Worm (Caenorhabditis elegans) whole organism, mixed stage, embryonic: Measurements from ENCODE around the gene F45D11.11.

Source experiments
- ceh-39 ChIP-seq: fragments of 150-350 bp; optimal IDR thresholded peaks from 2 replicates; lab custom pipeline; 2014; ENCODE audit warnings: missing biosample characterization, missing genetic modification characterization
- elt-1 ChIP-seq: sonication (generic microtip); optimal IDR thresholded peaks from 2 replicates; lab custom pipeline; 2017; ENCODE audit warnings: missing genetic modification characterization, mild to moderate bottlenecking, missing compliant biosample characterization, antibody characterized with exemption, moderate library complexity, borderline replicate concordance; ENCODE audit not compliant: insufficient read depth
- lsy-2 ChIP-seq: fragments of 150-350 bp; optimal IDR thresholded peaks from 2 replicates; lab custom pipeline; 2014; ENCODE audit warnings: missing biosample characterization, missing genetic modification characterization
- nhr-12 ChIP-seq: fragments of 150-350 bp; optimal IDR thresholded peaks from 2 replicates; lab custom pipeline; 2014; ENCODE audit warnings: missing biosample characterization, missing genetic modification characterization
- nhr-76 ChIP-seq: sonication (generic microtip); optimal IDR thresholded peaks from 2 replicates; lab custom pipeline; 2017; ENCODE audit warnings: missing biosample characterization, missing genetic modification characterization
- sem-2 ChIP-seq: fragments of 200-800 bp; sonication (Bioruptor generic); optimal IDR thresholded peaks from 2 replicates; lab custom pipeline; 2018; ENCODE audit warnings: mild to moderate bottlenecking, missing genetic modification characterization, missing compliant biosample characterization
- sptf-1 ChIP-seq: sonication (generic microtip); optimal IDR thresholded peaks from 2 replicates; lab custom pipeline; 2017; ENCODE audit warnings: mild to moderate bottlenecking, missing genetic modification characterization, moderate library complexity, missing compliant biosample characterization
- unc-62 ChIP-seq: fragments of 150-350 bp; optimal IDR thresholded peaks from 2 replicates; lab custom pipeline; 2014; ENCODE audit warnings: missing biosample characterization, missing genetic modification reagents, missing genetic modification characterization
- ztf-11 ChIP-seq: fragments of 150-350 bp; optimal IDR thresholded peaks from 2 replicates; lab custom pipeline; 2014; ENCODE audit warnings: missing biosample characterization, missing genetic modification characterization

DNA sequence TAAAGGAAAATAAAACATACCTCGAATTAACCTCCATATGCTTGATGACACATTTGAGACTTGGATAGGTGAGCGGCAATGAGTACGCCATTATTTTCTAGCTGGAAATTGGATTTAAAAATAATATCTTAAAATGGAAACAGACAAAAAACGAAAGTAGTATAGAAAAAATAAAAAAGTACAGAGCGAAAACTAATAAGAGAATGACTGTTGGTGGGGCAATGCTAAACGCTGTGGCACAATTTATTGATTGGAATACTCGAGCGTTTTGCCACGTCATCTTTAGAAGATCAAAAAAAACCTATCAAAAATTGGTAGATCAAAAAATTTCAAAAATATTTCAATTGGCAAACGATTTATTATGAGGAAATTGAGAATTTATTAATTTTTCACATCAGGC is 47.9 kb downstream of the F45D11.11 start, which contains the start of gene fbxc-32:
- TF ChIP-seq ztf-11 (no peak), elt-1 (tag; lab: Kevin White, UChicago) (no peak), lsy-2 (tag; lab: Kevin White, UChicago) (no peak), nhr-12 (tag; lab: Kevin White, UChicago) (no peak), sptf-1 (tag; lab: Kevin White, UChicago) (no peak), nhr-76 (no peak), ceh-39 (no peak), unc-62 (GFP tag; lab: Kevin White, UChicago) (no peak), sem-2 (GFP tag; lab: Kevin White, UChicago) (no peak)
